Worm (Caenorhabditis elegans) whole organism, L4 larva: ENCODE data around the gene ZC239.14.
A peak's percentile ranks its signal among the peaks of the same experiment; 100 is the strongest.
"Not testable (repeated sequence)": the region's sequence is repeated elsewhere in the genome, so short reads cannot be mapped to it uniquely, and the experiment has no call there.

Experiments
- D1046.2 ChIP-seq: fragments of 200-800 bp; sonication (Bioruptor generic); IDR thresholded peaks from 2 replicates; pipeline ENCODE4 v1.3.6; 2022; ENCODE audit warnings: missing genetic modification characterization, missing compliant biosample characterization
- F26F4.8 ChIP-seq: fragments of 200-800 bp; sonication (Bioruptor generic); conservative IDR thresholded peaks from 2 replicates; pipeline ENCODE4 v1.3.6; 2022; ENCODE audit warnings: missing genetic modification characterization, missing compliant biosample characterization
- T20F7.1 ChIP-seq: fragments of 200-800 bp; sonication (Bioruptor generic); optimal IDR thresholded peaks from 2 replicates; lab custom pipeline; 2018; ENCODE audit warnings: mild to moderate bottlenecking, missing genetic modification characterization, missing compliant biosample characterization
- Y105C5A.15 ChIP-seq: fragments of 200-800 bp; sonication (Bioruptor generic); IDR thresholded peaks from 2 replicates; pipeline ENCODE4 v1.3.6; 2022; ENCODE audit warnings: missing genetic modification characterization, missing compliant biosample characterization
- aha-1 ChIP-seq: fragments of 150-350 bp; peaks from one replicate; lab custom pipeline; 2014; ENCODE audit warnings: missing biosample characterization, missing genetic modification characterization
- ceh-82 ChIP-seq: sonication (generic microtip); optimal IDR thresholded peaks from 2 replicates; lab custom pipeline; 2017; ENCODE audit warnings: missing biosample characterization, missing genetic modification characterization
- dmd-8 ChIP-seq: fragments of 200-800 bp; sonication (Bioruptor generic); IDR thresholded peaks from 2 replicates; pipeline ENCODE4 v1.3.6; 2022; ENCODE audit warnings: missing genetic modification characterization, missing compliant biosample characterization
- dpl-1 ChIP-seq: fragments of 150-350 bp; optimal IDR thresholded peaks from 2 replicates; lab custom pipeline; 2014; ENCODE audit warnings: missing biosample characterization, missing genetic modification reagents, missing genetic modification characterization
- gei-8 ChIP-seq: fragments of 200-800 bp; sonication (Bioruptor generic); optimal IDR thresholded peaks from 2 replicates; lab custom pipeline; 2018; ENCODE audit warnings: mild to moderate bottlenecking, missing genetic modification characterization, missing compliant biosample characterization
- hlh-11 ChIP-seq: fragments of 200-800 bp; sonication (Bioruptor generic); optimal IDR thresholded peaks from 2 replicates; lab custom pipeline; 2018; ENCODE audit warnings: mild to moderate bottlenecking, missing genetic modification characterization, missing compliant biosample characterization
- hlh-30 ChIP-seq: sonication (generic microtip); optimal IDR thresholded peaks from 2 replicates; lab custom pipeline; 2017; ENCODE audit warnings: antibody characterized with exemption, mild to moderate bottlenecking, missing genetic modification characterization, missing compliant biosample characterization; ENCODE audit not compliant: insufficient read depth
- hmg-1.1 ChIP-seq: fragments of 200-800 bp; sonication (Bioruptor generic); IDR thresholded peaks from 2 replicates; pipeline ENCODE4 v1.3.6; 2022; ENCODE audit warnings: missing genetic modification reagents, missing genetic modification characterization, missing compliant biosample characterization
- jun-1 ChIP-seq: fragments of 150-350 bp; optimal IDR thresholded peaks from 2 replicates; lab custom pipeline; 2014; ENCODE audit warnings: missing biosample characterization, missing genetic modification reagents, missing genetic modification characterization
- madf-5 ChIP-seq, 2 experiments: fragments of 200-800 bp; sonication (Bioruptor generic); IDR thresholded peaks; 2 replicates each; pipeline ENCODE4 v1.3.6; 2022; ENCODE audit warnings: missing compliant biosample characterization in 2 of 2, missing genetic modification characterization in 2 of 2
- mdl-1 ChIP-seq, 2 experiments: fragments of 150-350 bp in 1 of 2; sonication (generic microtip) in 1 of 2; optimal IDR thresholded peaks; 2 replicates each; lab custom pipeline; 2014 to 2017; ENCODE audit warnings: missing biosample characterization in 2 of 2, missing genetic modification characterization in 2 of 2
- mdt-29 ChIP-seq: fragments of 200-800 bp; sonication (Bioruptor generic); IDR thresholded peaks from 2 replicates; pipeline ENCODE4 v1.3.6; 2022; ENCODE audit warnings: missing genetic modification reagents, missing genetic modification characterization, missing compliant biosample characterization
- mes-2 ChIP-seq: sonication (generic microtip); optimal IDR thresholded peaks from 2 replicates; lab custom pipeline; 2016; ENCODE audit warnings: missing genotype, mild to moderate bottlenecking, missing genetic modification characterization, missing compliant biosample characterization; ENCODE audit not compliant: poor library complexity, severe bottlenecking
- nhr-111 ChIP-seq: fragments of 200-800 bp; sonication (Bioruptor generic); optimal IDR thresholded peaks from 2 replicates; lab custom pipeline; 2018; ENCODE audit warnings: mild to moderate bottlenecking, missing genetic modification characterization, missing compliant biosample characterization
- nhr-237 ChIP-seq: sonication (generic microtip); optimal IDR thresholded peaks from 2 replicates; lab custom pipeline; 2017; ENCODE audit warnings: missing biosample characterization, missing genetic modification characterization
- nhr-76 ChIP-seq: fragments of 150-350 bp; optimal IDR thresholded peaks from 2 replicates; lab custom pipeline; 2014; ENCODE audit warnings: missing biosample characterization, missing genetic modification characterization
- set-16 ChIP-seq: fragments of 200-800 bp; sonication (Bioruptor generic); IDR thresholded peaks from 2 replicates; pipeline ENCODE4 v1.3.6; 2022; ENCODE audit warnings: missing genetic modification reagents, missing genetic modification characterization, missing compliant biosample characterization
- skn-1 ChIP-seq: fragments of 150-350 bp; optimal IDR thresholded peaks from 2 replicates; lab custom pipeline; 2014; ENCODE audit warnings: missing biosample characterization, missing genetic modification characterization
- snpc-4 ChIP-seq: fragments of 150-350 bp; optimal IDR thresholded peaks from 2 replicates; lab custom pipeline; 2014; ENCODE audit warnings: missing biosample characterization, missing genetic modification characterization
- spr-1 ChIP-seq: sonication (generic microtip); optimal IDR thresholded peaks from 2 replicates; lab custom pipeline; 2016; ENCODE audit warnings: mild to moderate bottlenecking, missing genetic modification characterization, missing compliant biosample characterization
- tra-1 ChIP-seq: fragments of 200-800 bp; sonication (Bioruptor generic); IDR thresholded peaks from 2 replicates; pipeline ENCODE4 v1.3.6; 2022; ENCODE audit warnings: missing genetic modification reagents, missing genetic modification characterization, missing compliant biosample characterization
- unc-39 ChIP-seq: sonication (generic microtip); optimal IDR thresholded peaks from 2 replicates; lab custom pipeline; 2017; ENCODE audit warnings: missing biosample characterization, missing genetic modification characterization
- unc-62 ChIP-seq, 3 experiments: fragments of 150-350 bp in 1 of 3; sonication (generic microtip); optimal IDR thresholded peaks in 2 of 3; peaks in 1 of 3; 1 replicate in 1 of 3; 2 replicates in 2 of 3; lab custom pipeline; 2014 to 2017; ENCODE audit warnings: missing biosample characterization in 3 of 3, missing genetic modification characterization in 3 of 3, missing genetic modification reagents in 3 of 3, missing genotype in 1 of 3
- vab-7 ChIP-seq: fragments of 200-800 bp; sonication (Bioruptor generic); IDR thresholded peaks from 2 replicates; pipeline ENCODE4 v1.3.6; 2022; ENCODE audit warnings: missing genetic modification reagents, missing genetic modification characterization, missing compliant biosample characterization
- zfp-2 ChIP-seq: sonication (generic microtip); optimal IDR thresholded peaks from 2 replicates; lab custom pipeline; 2016; ENCODE audit warnings: mild to moderate bottlenecking, missing genetic modification characterization, missing compliant biosample characterization
- zip-2 ChIP-seq: fragments of 150-350 bp; optimal IDR thresholded peaks from 2 replicates; lab custom pipeline; 2014; ENCODE audit warnings: missing biosample characterization, missing genetic modification characterization
- ztf-11 ChIP-seq: fragments of 150-350 bp; optimal IDR thresholded peaks from 2 replicates; lab custom pipeline; 2014; ENCODE audit warnings: missing biosample characterization, missing genetic modification characterization

Gene ZC239.14

ce11 chrII:3203415-3203814, 18.4 kb downstream of the ZC239.14 start, which contains the start of gene sri-50:
Gene sri-50, plus strand, starts transcription at chrII:3203715.
- TF ChIP-seq tra-1 (GFP tag; lab: Robert Waterston, UW), result no peak
- no peak for TF ChIP-seq hmg-1.1
- peak; percentile 5 for TF ChIP-seq aha-1 (tag; lab: Kevin White, UChicago)
- TF ChIP-seq nhr-111 (GFP tag; lab: Kevin White, UChicago), result no peak
- TF ChIP-seq zfp-2 (tag; lab: Kevin White, UChicago), result no peak
- TF ChIP-seq T20F7.1 (GFP tag; lab: Kevin White, UChicago), result no peak
- no peak for TF ChIP-seq F26F4.8 (GFP tag; lab: Robert Waterston, UW)
- TF ChIP-seq skn-1 (tag; lab: Kevin White, UChicago), result no peak

DNA sequence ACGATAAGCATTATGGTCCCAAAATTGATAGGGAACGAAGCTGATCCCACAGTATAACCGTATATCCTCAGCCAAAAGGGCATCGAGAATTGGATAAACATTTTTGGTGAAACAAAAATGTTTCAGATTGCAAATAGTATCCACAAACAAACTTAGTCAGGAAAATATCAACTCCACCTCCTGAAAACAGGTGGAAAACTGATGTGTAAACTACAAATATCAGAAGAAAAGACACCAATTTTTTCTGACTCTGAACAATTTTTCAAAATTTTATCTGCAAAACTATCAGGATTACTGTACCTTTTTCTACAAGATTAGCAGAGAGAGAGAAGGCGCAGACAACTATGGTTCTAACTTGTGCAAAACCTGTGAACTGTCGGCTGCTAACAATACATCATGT, 19.3 kb downstream of the ZC239.14 start, which contains the start of gene sri-53:
Gene sri-53 (minus strand): TSS at position 101 of the 400 bp plus-strand sequence.
- TF ChIP-seq vab-7 (GFP tag; lab: Robert Waterston, UW), result no peak
- TF ChIP-seq spr-1 (tag; lab: Kevin White, UChicago), result no peak
- TF ChIP-seq ceh-82 (tag; lab: Kevin White, UChicago), result no peak
- TF ChIP-seq mes-2, result no peak
- no peak for TF ChIP-seq F26F4.8 (GFP tag; lab: Robert Waterston, UW)
- no peak for TF ChIP-seq mdl-1 (tag; optimal IDR thresholded peaks at IDR 0.05; lab: Kevin White, UChicago)
- no peak for TF ChIP-seq zip-2 (tag; lab: Kevin White, UChicago)
- TF ChIP-seq hlh-11 (tag; lab: Kevin White, UChicago), result no peak
- TF ChIP-seq dmd-8 (GFP tag; lab: Robert Waterston, UW), result no peak
- no peak for TF ChIP-seq ztf-11
- TF ChIP-seq mdt-29 (GFP tag; lab: Robert Waterston, UW), result no peak
- TF ChIP-seq unc-39, result no peak
- TF ChIP-seq unc-62 (GFP tag; optimal IDR thresholded peaks at IDR 0.05 in 1 of 2; lab: Kevin White, UChicago), result no peak
- no peak for TF ChIP-seq unc-62 (tag; optimal IDR thresholded peaks at IDR 0.05; lab: Kevin White, UChicago)
- no peak for TF ChIP-seq madf-5 (GFP tag; IDR thresholded peaks at IDR 0.05; lab: Robert Waterston, UW)
- no peak for TF ChIP-seq dpl-1 (GFP tag; lab: Kevin White, UChicago)
- no peak for TF ChIP-seq D1046.2 (GFP tag; lab: Robert Waterston, UW)
- TF ChIP-seq hlh-30 (tag; lab: Kevin White, UChicago), result no peak
- TF ChIP-seq set-16 (GFP tag; lab: Robert Waterston, UW), result no peak
- no peak for TF ChIP-seq nhr-76 (tag; lab: Kevin White, UChicago)

ce11 chrII:3201242-3201641, 20.6 kb downstream of the ZC239.14 start, which contains the start of gene sri-48:
Gene sri-48, minus strand, starts transcription at chrII:3201342.
- not testable (repeated sequence) for TF ChIP-seq jun-1 (tag; lab: Kevin White, UChicago); snpc-4 (tag; lab: Kevin White, UChicago); Y105C5A.15 (GFP tag; lab: Robert Waterston, UW)

ce11 chrII:3198998-3199397, 22.8 kb downstream of the ZC239.14 start, which contains the start of gene sri-51:
Gene sri-51, minus strand, starts transcription at chrII:3199098.
- TF ChIP-seq snpc-4 (tag; lab: Kevin White, UChicago), result no peak
- TF ChIP-seq unc-62 (GFP tag; optimal IDR thresholded peaks at IDR 0.05 in 1 of 2; lab: Kevin White, UChicago), result peak in 1 of 2 experiments; percentile 84
- TF ChIP-seq unc-62 (tag; optimal IDR thresholded peaks at IDR 0.05; lab: Kevin White, UChicago), result no peak

DNA sequence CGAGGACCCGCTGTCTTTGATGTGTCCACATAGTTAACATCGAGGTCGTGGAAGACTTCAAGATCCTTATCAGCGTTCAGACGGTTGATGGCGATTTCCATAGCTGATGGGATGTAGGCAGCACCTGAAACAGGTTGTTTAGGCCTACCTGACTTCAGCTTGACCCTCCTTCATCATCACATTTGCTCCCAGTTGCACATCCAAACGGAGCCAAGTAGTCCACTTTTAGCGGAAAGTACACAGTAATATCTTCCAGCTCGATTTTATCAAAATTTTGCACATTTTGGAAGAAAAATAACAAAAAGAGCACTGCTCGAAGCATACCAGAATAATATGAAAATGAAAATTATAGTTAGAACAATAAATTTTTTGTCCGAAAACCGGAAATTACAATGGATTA, 24.9 kb downstream of the ZC239.14 start, which contains the start of gene gcy-15:
Gene gcy-15 (minus strand): TSS at position 101 of the 400 bp plus-strand sequence.
- TF ChIP-seq gei-8 (GFP tag; lab: Kevin White, UChicago), result no peak
- no peak for TF ChIP-seq nhr-237 (tag; lab: Kevin White, UChicago)
- TF ChIP-seq, all 104 proteins: peak for 0
